Fruit fly (Drosophila melanogaster): ENCODE data around the gene fd3F.
A peak's percentile ranks its signal among the peaks of the same experiment; 100 is the strongest.

fd3F gene

DNA sequence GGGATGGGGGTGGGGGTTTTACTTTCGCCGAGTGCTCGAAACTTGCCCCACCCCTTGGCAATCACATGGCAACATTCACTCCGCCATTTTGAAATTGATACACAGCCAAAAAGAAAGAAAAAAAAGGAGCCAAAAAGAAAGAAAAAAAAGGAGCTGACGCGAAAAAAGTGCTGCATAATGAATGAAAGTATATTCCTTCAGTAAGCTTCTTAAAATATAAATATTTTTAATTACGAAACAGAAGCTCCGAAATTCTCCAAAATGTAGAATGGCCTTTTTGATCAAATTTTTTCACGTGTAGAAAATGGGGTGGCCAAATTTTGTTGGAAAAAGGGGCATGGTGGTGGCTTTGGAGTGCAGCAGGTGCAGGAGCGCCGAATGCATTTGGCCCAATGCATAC, 33.9 kb upstream of the fd3F start (continued):
- TF ChIP-seq CG31388 (GFP tag; optimal IDR thresholded peaks at IDR 0.05) (no peak), Ets97D (GFP tag; optimal IDR thresholded peaks at IDR 0.05) (no peak), chif (GFP tag; optimal IDR thresholded peaks at IDR 0.05) (peak in 1 of 2 experiments; percentile 5), Oli (tag; optimal IDR thresholded peaks at IDR 0.05) (peak; percentile 12), pb (GFP tag; optimal IDR thresholded peaks at IDR 0.05) (no peak), mirr (GFP tag; optimal IDR thresholded peaks at IDR 0.05) (no peak), HLHmδ (GFP tag; optimal IDR thresholded peaks at IDR 0.05) (no peak), Fer1 (GFP tag; optimal IDR thresholded peaks at IDR 0.05) (peak; percentile 36), run (tag; optimal IDR thresholded peaks at IDR 0.05) (no peak), Gug (GFP tag; IDR thresholded peaks at IDR 0.05) (no peak), CG4424 (GFP tag; optimal IDR thresholded peaks at IDR 0.05) (peak; percentile 17), Fer2 (tag; optimal IDR thresholded peaks at IDR 0.05) (no peak), vfl (GFP tag; optimal IDR thresholded peaks at IDR 0.05) (no peak), CG11398 (GFP tag; optimal IDR thresholded peaks at IDR 0.05) (no peak), CTCF (GFP tag; optimal IDR thresholded peaks at IDR 0.05) (no peak), CG33213 (GFP tag; optimal IDR thresholded peaks at IDR 0.05) (no peak), gcm2 (GFP tag; optimal IDR thresholded peaks at IDR 0.05) (no peak), CG10267 (tag; optimal IDR thresholded peaks at IDR 0.05) (peak; percentile 18), Hand (GFP tag; optimal IDR thresholded peaks at IDR 0.05) (no peak), exex (tag; optimal IDR thresholded peaks at IDR 0.05) (no peak), sna (GFP tag; IDR thresholded peaks at IDR 0.05; ENCODE audit: partially characterized antibody) (no peak), CG13296 (GFP tag; optimal IDR thresholded peaks at IDR 0.05) (no peak), zen (tag; optimal IDR thresholded peaks at IDR 0.05) (no peak), CG14710 (tag; optimal IDR thresholded peaks at IDR 0.05) (no peak), CG17612 (GFP tag; IDR thresholded peaks at IDR 0.05) (no peak), CG7928 (GFP tag; optimal IDR thresholded peaks at IDR 0.05) (no peak), D (optimal IDR thresholded peaks at IDR 0.05) (no peak), D (GFP tag; optimal IDR thresholded peaks at IDR 0.05) (peak; percentile 49), Pdp1 (GFP tag; optimal IDR thresholded peaks at IDR 0.05) (peak in 1 of 2 experiments; percentile 17), CG7987 (GFP tag; optimal IDR thresholded peaks at IDR 0.05) (no peak), disco-r (GFP tag; optimal IDR thresholded peaks at IDR 0.05) (no peak), eve (GFP tag; optimal IDR thresholded peaks at IDR 0.05) (no peak), CG11093 (GFP tag; IDR thresholded peaks at IDR 0.05) (no peak), Ada2b (GFP tag; IDR thresholded peaks at IDR 0.05) (no peak), zfh2 (GFP tag; optimal IDR thresholded peaks at IDR 0.05) (no peak), CG4404 (GFP tag; IDR thresholded peaks at IDR 0.05) (no peak), da (GFP tag; optimal IDR thresholded peaks at IDR 0.05) (no peak), seq (GFP tag; IDR thresholded peaks at IDR 0.05) (no peak), CG12659 (GFP tag; optimal IDR thresholded peaks at IDR 0.05) (peak; percentile 1), CG16863 (GFP tag; optimal IDR thresholded peaks at IDR 0.05) (no peak), otp (GFP tag; IDR thresholded peaks at IDR 0.05) (no peak), CG6272 (GFP tag; IDR thresholded peaks at IDR 0.05) (no peak), CG12219 (GFP tag; optimal IDR thresholded peaks at IDR 0.05) (no peak), CG17328 (GFP tag; IDR thresholded peaks at IDR 0.05) (no peak; the same call in 1 of the 2 replicates), CG4820 (GFP tag; optimal IDR thresholded peaks at IDR 0.05) (no peak), slbo (GFP tag; IDR thresholded peaks at IDR 0.05) (peak; percentile 33; the same call in 1 of the 2 replicates), ssp (GFP tag; IDR thresholded peaks at IDR 0.05) (0 out of 2 replicates have a peak, but pooled peaks have one; percentile 14), CG2116 (GFP tag; optimal IDR thresholded peaks at IDR 0.05) (no peak), CG10979 (tag; optimal IDR thresholded peaks at IDR 0.05) (peak; percentile 56), CG43689 (GFP tag; IDR thresholded peaks at IDR 0.05) (no peak), nau (GFP tag; optimal IDR thresholded peaks at IDR 0.05) (no peak), Atf3 (GFP tag; optimal IDR thresholded peaks at IDR 0.05) (no peak), bab2 (GFP tag; optimal IDR thresholded peaks at IDR 0.05) (peak; percentile 1)

All from whole organism, embryonic.